Fruit fly (Drosophila melanogaster): ENCODE measurements around the gene CstF50.

dm6 chr3R:31758587-31759167 lies 21.9 kb upstream of the CstF50 start, which contains the start of gene CG2187:
- TF ChIP-seq CTCF (optimal IDR thresholded peaks at IDR 0.05), result no peak
- TF ChIP-seq CG8478 (optimal IDR thresholded peaks at IDR 0.05), result no peak

All from S2 (cell line).